Worm (Caenorhabditis elegans): Measurements from ENCODE around the gene C27C12.4.

ce11 chrX:14861752-14862151 is 7.9 kb downstream of the C27C12.4 start, which contains the start of gene dmd-4:
- no peak for TF ChIP-seq nhr-28 (tag; optimal IDR thresholded peaks at IDR 0.05)
- no peak for TF ChIP-seq nhr-12 (tag; optimal IDR thresholded peaks at IDR 0.05)
- no peak for TF ChIP-seq elt-3 (tag; optimal IDR thresholded peaks at IDR 0.05)
- no peak for TF ChIP-seq snpc-4 (tag; optimal IDR thresholded peaks at IDR 0.05)
